Fruit fly (Drosophila melanogaster): Measurements from ENCODE around the gene RhoGAP1A.

Gene RhoGAP1A

dm6 chrX:127350-127768 lies at the start of gene RhoGAP1A:
Gene RhoGAP1A (plus strand): TSS chrX:127449.
- TF ChIP-seq D1 (tag; optimal IDR thresholded peaks at IDR 0.05) (peak; percentile 44), CG14655 (GFP tag; optimal IDR thresholded peaks at IDR 0.05) (no peak)

dm6 chrX:115006-115405 lies 12.2 kb upstream of the RhoGAP1A start:
- TF ChIP-seq D1 (tag; optimal IDR thresholded peaks at IDR 0.05) (no peak), CG15710 (tag; optimal IDR thresholded peaks at IDR 0.05) (no peak), CG8159 (tag; optimal IDR thresholded peaks at IDR 0.05) (no peak), CG34367 (tag; optimal IDR thresholded peaks at IDR 0.05) (no peak), gl (tag; optimal IDR thresholded peaks at IDR 0.05) (no peak), CG9948 (tag; optimal IDR thresholded peaks at IDR 0.05) (no peak), CG8301 (tag; optimal IDR thresholded peaks at IDR 0.05) (no peak), Ets98B (GFP tag; IDR thresholded peaks at IDR 0.05) (no peak), Pif1B (GFP tag; optimal IDR thresholded peaks at IDR 0.05) (no peak), Snoo (tag; optimal IDR thresholded peaks at IDR 0.05) (no peak), EcR (GFP tag; optimal IDR thresholded peaks at IDR 0.05) (no peak), CG32121 (GFP tag; IDR thresholded peaks at IDR 0.05) (no peak), fd96Ca (GFP tag; IDR thresholded peaks at IDR 0.05) (no peak), Pif1A (GFP tag; optimal IDR thresholded peaks at IDR 0.05) (no peak), CG4496 (GFP tag; IDR thresholded peaks at IDR 0.05) (no peak), CG10348 (GFP tag; IDR thresholded peaks at IDR 0.05) (no peak), rn (GFP tag; IDR thresholded peaks at IDR 0.05) (no peak), CG17806 (tag; optimal IDR thresholded peaks at IDR 0.05) (no peak), CG14655 (GFP tag; optimal IDR thresholded peaks at IDR 0.05) (no peak)

DNA sequence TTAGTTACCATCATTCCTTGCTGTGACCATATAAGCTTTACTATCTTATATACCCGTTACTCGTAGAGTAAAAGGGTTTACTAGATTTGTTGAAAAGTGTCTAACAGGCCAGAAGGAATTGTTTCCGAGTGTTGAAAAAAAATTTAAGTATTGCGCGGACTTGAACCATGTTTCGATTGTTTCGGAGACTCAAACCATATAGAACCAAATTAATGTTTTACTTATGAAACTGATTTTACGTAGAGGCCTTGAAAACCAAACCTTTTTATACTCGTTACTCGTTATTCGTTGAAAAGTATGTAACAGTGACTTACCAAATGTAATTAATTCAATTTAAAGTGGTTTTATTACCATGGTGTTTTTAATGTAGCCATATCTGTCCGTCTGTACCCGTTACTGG lies 3.5 kb upstream of the RhoGAP1A start:
- TF ChIP-seq CG17806 (tag; optimal IDR thresholded peaks at IDR 0.05) (no peak), CG10348 (GFP tag; IDR thresholded peaks at IDR 0.05) (no peak), CG4496 (GFP tag; IDR thresholded peaks at IDR 0.05) (no peak)

DNA sequence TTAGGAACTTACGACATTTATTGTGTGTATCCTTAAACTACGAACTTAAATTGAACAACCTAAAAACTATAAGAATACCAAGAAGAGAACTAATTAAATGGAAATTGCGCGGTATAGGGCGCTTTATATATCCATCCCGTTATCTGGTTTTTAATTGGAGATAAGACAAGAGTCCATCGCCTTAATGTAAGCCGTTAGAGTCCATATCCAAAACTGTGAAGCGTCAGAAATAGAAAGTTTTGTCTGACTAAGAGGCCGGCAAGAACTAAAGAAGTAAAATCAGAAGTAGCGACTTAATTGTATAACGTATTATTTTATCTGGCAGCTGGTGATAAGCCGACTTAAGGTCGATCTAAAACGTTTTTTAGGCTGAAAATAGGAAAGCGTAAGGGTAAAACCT lies 635 bp upstream of the RhoGAP1A start, which contains the start of gene CG17636:
CG17636 (minus strand) TSS at position 101 of the 400 bp plus-strand sequence.
- TF ChIP-seq Pif1A (GFP tag; optimal IDR thresholded peaks at IDR 0.05) (no peak), CG12605 (GFP tag; IDR thresholded peaks at IDR 0.05) (no peak), Pif1B (GFP tag; optimal IDR thresholded peaks at IDR 0.05) (no peak), CG14655 (GFP tag; optimal IDR thresholded peaks at IDR 0.05) (no peak)

dm6 chrX:130555-130954 lies 3.3 kb downstream of the RhoGAP1A start:
- TF ChIP-seq CG12605 (GFP tag; IDR thresholded peaks at IDR 0.05): no peak
- TF ChIP-seq CG8159 (tag; optimal IDR thresholded peaks at IDR 0.05): no peak
- TF ChIP-seq CG32121 (GFP tag; IDR thresholded peaks at IDR 0.05): no peak
- no peak for TF ChIP-seq rn (GFP tag; IDR thresholded peaks at IDR 0.05)
- no peak for TF ChIP-seq CG4496 (GFP tag; IDR thresholded peaks at IDR 0.05)
- no peak for TF ChIP-seq Pif1A (GFP tag; optimal IDR thresholded peaks at IDR 0.05)
- TF ChIP-seq CG17806 (tag; optimal IDR thresholded peaks at IDR 0.05): no peak
- no peak for TF ChIP-seq Snoo (tag; optimal IDR thresholded peaks at IDR 0.05)
- TF ChIP-seq Ets98B (GFP tag; IDR thresholded peaks at IDR 0.05): no peak
- TF ChIP-seq CG34367 (tag; optimal IDR thresholded peaks at IDR 0.05): no peak
- TF ChIP-seq Pif1B (GFP tag; optimal IDR thresholded peaks at IDR 0.05): no peak
- no peak for TF ChIP-seq gl (tag; optimal IDR thresholded peaks at IDR 0.05)
- no peak for TF ChIP-seq CG14655 (GFP tag; optimal IDR thresholded peaks at IDR 0.05)
- no peak for TF ChIP-seq fd96Ca (GFP tag; IDR thresholded peaks at IDR 0.05)
- no peak for TF ChIP-seq CG9948 (tag; optimal IDR thresholded peaks at IDR 0.05)
- TF ChIP-seq D1 (tag; optimal IDR thresholded peaks at IDR 0.05): no peak

DNA sequence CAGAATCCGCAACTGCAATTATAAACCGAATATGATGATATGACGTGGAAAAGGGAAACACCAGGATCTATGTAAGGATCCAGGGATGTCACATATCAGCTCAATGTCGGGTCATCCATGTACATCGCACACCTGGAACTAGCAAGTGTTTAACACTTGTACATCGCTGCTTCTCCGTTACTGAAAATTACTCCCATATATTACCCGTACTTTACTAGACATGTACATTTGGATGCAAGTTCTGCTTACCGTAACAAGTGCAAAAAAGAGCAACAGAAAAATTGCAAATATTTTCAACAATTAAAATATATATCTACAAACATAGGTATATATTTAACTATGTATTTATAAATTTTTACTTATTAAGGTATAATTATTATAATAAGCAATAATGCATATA lies 12.8 kb downstream of the RhoGAP1A start, which contains the start of gene tyn:
tyn (plus strand) TSS at position 301 of the 400 bp plus-strand sequence.
- TF ChIP-seq gl (tag; optimal IDR thresholded peaks at IDR 0.05) (no peak), CG32121 (GFP tag; IDR thresholded peaks at IDR 0.05) (no peak), Snoo (tag; optimal IDR thresholded peaks at IDR 0.05) (no peak), EcR (GFP tag; optimal IDR thresholded peaks at IDR 0.05) (no peak), CG8159 (tag; optimal IDR thresholded peaks at IDR 0.05) (no peak), rn (GFP tag; IDR thresholded peaks at IDR 0.05) (no peak), D1 (tag; optimal IDR thresholded peaks at IDR 0.05) (no peak), CG17806 (tag; optimal IDR thresholded peaks at IDR 0.05) (no peak), CG10348 (GFP tag; IDR thresholded peaks at IDR 0.05) (no peak)

DNA sequence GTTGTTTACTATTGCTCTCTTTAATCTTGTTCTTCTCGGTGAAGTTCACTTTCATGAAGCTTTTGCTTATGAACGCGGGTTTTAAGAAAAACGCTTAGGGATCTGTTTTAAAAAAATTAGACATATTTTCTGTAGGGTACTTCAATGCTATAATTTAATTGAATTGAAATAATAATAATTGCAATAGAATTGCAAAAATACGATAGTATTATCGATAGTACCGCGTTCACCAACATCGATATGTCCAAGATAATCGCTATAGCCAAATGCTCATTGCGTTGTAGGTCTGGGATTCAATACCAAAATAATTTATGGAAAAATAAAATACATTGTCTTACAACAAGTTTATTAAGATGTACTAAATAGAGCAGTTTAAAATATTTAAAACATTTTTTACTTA lies 14.7 kb downstream of the RhoGAP1A start:
- TF ChIP-seq CG12605 (GFP tag; IDR thresholded peaks at IDR 0.05): no peak
- TF ChIP-seq rn (GFP tag; IDR thresholded peaks at IDR 0.05): no peak
- no peak for TF ChIP-seq gl (tag; optimal IDR thresholded peaks at IDR 0.05)
- TF ChIP-seq CG4496 (GFP tag; IDR thresholded peaks at IDR 0.05): no peak
- peak; percentile 26 for TF ChIP-seq Pif1B (GFP tag; optimal IDR thresholded peaks at IDR 0.05)
- TF ChIP-seq CG10348 (GFP tag; IDR thresholded peaks at IDR 0.05): no peak
- no peak for TF ChIP-seq CG32121 (GFP tag; IDR thresholded peaks at IDR 0.05)
- TF ChIP-seq D1 (tag; optimal IDR thresholded peaks at IDR 0.05): peak; percentile 27
- TF ChIP-seq Ets98B (GFP tag; IDR thresholded peaks at IDR 0.05): no peak

DNA sequence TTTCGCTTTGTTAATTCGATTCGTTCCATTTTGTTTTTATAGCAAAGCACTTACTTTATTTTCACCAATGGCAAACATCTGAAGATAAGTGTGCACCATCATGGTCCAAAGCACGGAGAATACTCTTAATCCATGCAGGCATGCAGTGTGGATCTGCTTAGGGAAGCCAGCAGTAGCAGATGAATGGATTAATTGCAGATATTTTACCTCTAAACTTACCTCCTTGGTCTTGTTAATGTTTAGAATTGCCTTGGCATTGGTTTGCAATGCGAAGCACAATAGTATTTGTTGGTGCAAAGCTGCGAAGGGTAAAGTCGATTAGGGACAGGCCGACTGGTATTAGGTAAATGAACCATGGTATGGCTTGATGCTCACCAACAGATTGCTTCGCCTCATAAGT lies 17.8 kb downstream of the RhoGAP1A start:
- TF ChIP-seq Pif1B (GFP tag; optimal IDR thresholded peaks at IDR 0.05): no peak
- TF ChIP-seq CG12605 (GFP tag; IDR thresholded peaks at IDR 0.05): no peak
- TF ChIP-seq rn (GFP tag; IDR thresholded peaks at IDR 0.05): no peak
- no peak for TF ChIP-seq CG17806 (tag; optimal IDR thresholded peaks at IDR 0.05)
- TF ChIP-seq CG10348 (GFP tag; IDR thresholded peaks at IDR 0.05): no peak
- no peak for TF ChIP-seq Ets98B (GFP tag; IDR thresholded peaks at IDR 0.05)
- no peak for TF ChIP-seq fd96Ca (GFP tag; IDR thresholded peaks at IDR 0.05)
